Fruit fly (Drosophila melanogaster) whole organism, wandering third instar larva: Measurements from ENCODE around the gene CG5861.

Experiments
- Abd-B ChIP-seq: fragments of >200 bp; optimal IDR thresholded peaks from 2 replicates; lab custom pipeline; 2017; ENCODE audit warnings: missing biosample characterization, missing genetic modification characterization
- CG32264 ChIP-seq: fragments of 200-800 bp; sonication (Bioruptor generic); optimal IDR thresholded peaks from 2 replicates; lab custom pipeline; 2016; ENCODE audit warnings: missing biosample characterization, missing genetic modification characterization
- CG9705 ChIP-seq: fragments of 200-800 bp; sonication (Bioruptor generic); optimal IDR thresholded peaks from 2 replicates; lab custom pipeline; 2018; ENCODE audit warnings: missing biosample characterization, mild to moderate bottlenecking, missing genetic modification characterization
- CrebA ChIP-seq: fragments of 200-800 bp; sonication (Bioruptor generic); optimal IDR thresholded peaks from 2 replicates; lab custom pipeline; 2016; ENCODE audit warnings: missing biosample characterization, mild to moderate bottlenecking, missing genetic modification characterization, borderline replicate concordance
- Dfd ChIP-seq: fragments of >200 bp; optimal IDR thresholded peaks from 2 replicates; lab custom pipeline; 2017; ENCODE audit warnings: missing biosample characterization, missing genetic modification characterization
- Dif ChIP-seq: fragments of 200-275, 200-300 bp; sonication (Bioruptor generic); optimal IDR thresholded peaks from 2 replicates; lab custom pipeline; 2018; ENCODE audit warnings: missing biosample characterization, missing genetic modification characterization; ENCODE audit not compliant: partially characterized antibody
- GATAd ChIP-seq: sonication (Bioruptor generic); optimal IDR thresholded peaks from 2 replicates; lab custom pipeline; 2016; ENCODE audit warnings: missing biosample characterization, missing genetic modification characterization
- HLH106 ChIP-seq: fragments of 200-800 bp; optimal IDR thresholded peaks from 3 replicates; lab custom pipeline; 2019; ENCODE audit warnings: missing biosample characterization, mild to moderate bottlenecking, missing genetic modification characterization, moderate library complexity
- Hnf4 ChIP-seq: fragments of 200-800 bp; sonication (Bioruptor generic); optimal IDR thresholded peaks from 2 replicates; lab custom pipeline; 2016; ENCODE audit warnings: missing biosample characterization, mild to moderate bottlenecking, missing genetic modification characterization
- Hr78 ChIP-seq: fragments of >200 bp; optimal IDR thresholded peaks from 2 replicates; lab custom pipeline; 2017; ENCODE audit warnings: missing biosample characterization, missing genetic modification characterization
- Hr83 ChIP-seq: fragments of 200-300 bp; sonication (Bioruptor generic); optimal IDR thresholded peaks from 2 replicates; lab custom pipeline; 2016; ENCODE audit warnings: missing biosample characterization, mild to moderate bottlenecking, missing genetic modification characterization, moderate library complexity; ENCODE audit not compliant: poor library complexity, severe bottlenecking
- Jra ChIP-seq: sonication (Bioruptor generic); optimal IDR thresholded peaks from 2 replicates; lab custom pipeline; 2016; ENCODE audit warnings: missing biosample characterization, missing genetic modification characterization
- Mio ChIP-seq: sonication (Bioruptor generic); optimal IDR thresholded peaks from 2 replicates; lab custom pipeline; 2016; ENCODE audit warnings: missing biosample characterization, missing genetic modification characterization
- Myc ChIP-seq: fragments of >200 bp; optimal IDR thresholded peaks from 2 replicates; lab custom pipeline; 2017
- N ChIP-seq: fragments of >200 bp; optimal IDR thresholded peaks from 2 replicates; lab custom pipeline; 2018; ENCODE audit warnings: missing biosample characterization, missing external identifiers, missing genetic modification characterization
- OdsH ChIP-seq: fragments of 200-800 bp; sonication (Bioruptor generic); optimal IDR thresholded peaks from 2 replicates; lab custom pipeline; 2016; ENCODE audit warnings: missing biosample characterization, mild to moderate bottlenecking, missing genetic modification characterization
- Rel ChIP-seq, 2 experiments: fragments of 200-800 bp; sonication (Bioruptor generic) in 1 of 2; optimal IDR thresholded peaks; 2 replicates in 1 of 2; 3 replicates in 1 of 2; lab custom pipeline; 2016 to 2019; ENCODE audit warnings: mild to moderate bottlenecking in 2 of 2, missing biosample characterization in 2 of 2, missing genetic modification characterization in 2 of 2, moderate library complexity in 1 of 2
- Sp1 ChIP-seq: fragments of 200-800 bp; sonication (Bioruptor generic); optimal IDR thresholded peaks from 3 replicates; lab custom pipeline; 2019; ENCODE audit warnings: missing biosample characterization, mild to moderate bottlenecking, missing genetic modification characterization, moderate library complexity
- Vsx2 ChIP-seq: fragments of 200-300, 225-300 bp; sonication (Bioruptor generic); optimal IDR thresholded peaks from 2 replicates; lab custom pipeline; 2018; ENCODE audit warnings: missing biosample characterization, missing genetic modification characterization; ENCODE audit not compliant: partially characterized antibody
- br ChIP-seq: fragments of 200-800 bp; sonication (Bioruptor generic); optimal IDR thresholded peaks from 2 replicates; lab custom pipeline; 2016; ENCODE audit warnings: missing biosample characterization, missing genetic modification characterization
- brk ChIP-seq: fragments of 200-800 bp; sonication (Bioruptor generic); optimal IDR thresholded peaks from 2 replicates; lab custom pipeline; 2016; ENCODE audit warnings: missing biosample characterization, mild to moderate bottlenecking, missing genetic modification characterization
- dl ChIP-seq, 2 experiments: fragments of 175-275, 200-275 bp in 1 of 2; fragments of 200-275 bp in 1 of 2; sonication (Bioruptor generic); optimal IDR thresholded peaks; lab custom pipeline; 2018; ENCODE audit warnings: mild to moderate bottlenecking in 2 of 2, missing biosample characterization in 2 of 2, missing genetic modification characterization in 2 of 2, moderate library complexity in 2 of 2; ENCODE audit not compliant: partially characterized antibody in 2 of 2, insufficient read depth in 1 of 2
- dmrt93B ChIP-seq: fragments of 200-800 bp; sonication (Bioruptor generic); optimal IDR thresholded peaks from 2 replicates; lab custom pipeline; 2018; ENCODE audit warnings: missing biosample characterization, mild to moderate bottlenecking, missing genetic modification characterization
- dsf ChIP-seq: sonication (Bioruptor generic); optimal IDR thresholded peaks from 2 replicates; lab custom pipeline; 2016; ENCODE audit warnings: missing biosample characterization, missing genetic modification characterization, borderline replicate concordance
- ey ChIP-seq: fragments of 200-800 bp; sonication (Bioruptor generic); optimal IDR thresholded peaks from 2 replicates; lab custom pipeline; 2016; ENCODE audit warnings: missing biosample characterization, missing genetic modification characterization
- foxo ChIP-seq, 2 experiments: fragments of 200-800 bp; sonication (Bioruptor generic); optimal IDR thresholded peaks; 2 replicates in 1 of 2; 3 replicates in 1 of 2; lab custom pipeline; 2016 to 2017; ENCODE audit warnings: missing biosample characterization in 2 of 2, missing genetic modification characterization in 2 of 2
- fru ChIP-seq: fragments of 200-800 bp; sonication (Bioruptor generic); optimal IDR thresholded peaks from 3 replicates; lab custom pipeline; 2016; ENCODE audit warnings: missing biosample characterization, mild to moderate bottlenecking, missing genetic modification characterization
- h ChIP-seq: fragments of 200-800 bp; sonication (Bioruptor generic); optimal IDR thresholded peaks from 3 replicates; lab custom pipeline; 2016; ENCODE audit warnings: missing biosample characterization, mild to moderate bottlenecking, missing genetic modification characterization
- jim ChIP-seq: fragments of 175-275, 200-325 bp; sonication (Bioruptor generic); optimal IDR thresholded peaks from 2 replicates; lab custom pipeline; 2016; ENCODE audit warnings: missing biosample characterization, mild to moderate bottlenecking, missing genetic modification characterization
- lola ChIP-seq: fragments of >200 bp; optimal IDR thresholded peaks from 2 replicates; lab custom pipeline; 2017; ENCODE audit warnings: missing biosample characterization, missing genetic modification characterization
- pan ChIP-seq: fragments of >200 bp; optimal IDR thresholded peaks from 2 replicates; lab custom pipeline; 2017
- psq ChIP-seq: fragments of 200-800 bp; sonication (Bioruptor generic); optimal IDR thresholded peaks from 3 replicates; lab custom pipeline; 2017; ENCODE audit warnings: missing biosample characterization, mild to moderate bottlenecking, missing genetic modification characterization, moderate library complexity
- rgr ChIP-seq: fragments of 200-800 bp; sonication (Bioruptor generic); optimal IDR thresholded peaks from 3 replicates; lab custom pipeline; 2016; ENCODE audit warnings: missing biosample characterization, mild to moderate bottlenecking, missing genetic modification characterization
- sage ChIP-seq: fragments of 200-800 bp; sonication (Bioruptor generic); optimal IDR thresholded peaks from 2 replicates; lab custom pipeline; 2016; ENCODE audit warnings: missing biosample characterization, mild to moderate bottlenecking, missing genetic modification characterization
- sv ChIP-seq: fragments of 200-800 bp; sonication (Bioruptor generic); optimal IDR thresholded peaks from 3 replicates; lab custom pipeline; 2016; ENCODE audit warnings: missing biosample characterization, missing genetic modification characterization
- tai ChIP-seq: sonication (Bioruptor generic); optimal IDR thresholded peaks from 2 replicates; lab custom pipeline; 2016; ENCODE audit warnings: missing biosample characterization, missing genetic modification characterization
- usp ChIP-seq: fragments of >200 bp; optimal IDR thresholded peaks from 2 replicates; lab custom pipeline; 2017; ENCODE audit warnings: missing biosample characterization, missing genetic modification characterization
- woc ChIP-seq: sonication (Bioruptor generic); optimal IDR thresholded peaks from 2 replicates; lab custom pipeline; 2016; ENCODE audit warnings: missing biosample characterization, mild to moderate bottlenecking, missing genetic modification characterization

Gene CG5861

dm6 chr2L:16257227-16258071, 49.6 kb downstream of the CG5861 start, which contains the start of the genes PRL-1 and EndoGI:
TSS of gene PRL-1 (minus strand) at chr2L:16257606.
TSS of gene EndoGI (plus strand) at chr2L:16257688.
- TF ChIP-seq CG32264 (no peak), foxo (GFP tag; optimal IDR thresholded peaks at IDR 0.05; lab: Kevin White, UChicago) (peak; percentile 25 to 79), ey (GFP tag; lab: Kevin White, UChicago) (peak; percentile 37), OdsH (peak; percentile 72), dmrt93B (no peak), h (GFP tag; lab: Kevin White, UChicago) (peak; percentile 57), Hr78 (GFP tag; lab: Kevin White, UChicago) (no peak), Dif (GFP tag; lab: Kevin White, UChicago) (no peak), dl (GFP tag; optimal IDR thresholded peaks at IDR 0.05; lab: Kevin White, UChicago; ENCODE audit: insufficient read depth in 1 of 2, partially characterized antibody in 2 of 2) (no peak), Sp1 (GFP tag; lab: Kevin White, UChicago) (peak; percentile 86), psq (GFP tag; lab: Kevin White, UChicago) (peak; percentile 71), woc (GFP tag; lab: Kevin White, UChicago) (peak; percentile 46), N (GFP tag; lab: Kevin White, UChicago) (peak; percentile 39), sv (GFP tag; lab: Kevin White, UChicago) (peak; percentile 51), usp (GFP tag; lab: Kevin White, UChicago) (no peak), rgr (GFP tag; lab: Kevin White, UChicago) (peak; percentile 72), Jra (GFP tag; lab: Kevin White, UChicago) (peak; percentile 5), tai (no peak), brk (GFP tag; lab: Kevin White, UChicago) (peak; percentile 86), CG9705 (GFP tag; lab: Kevin White, UChicago) (peak; percentile 19), fru (GFP tag; lab: Kevin White, UChicago) (peak; percentile 46), Abd-B (no peak), Mio (GFP tag; lab: Kevin White, UChicago) (no peak), Hr83 (GFP tag; lab: Kevin White, UChicago) (peak; percentile 66), Rel (GFP tag; optimal IDR thresholded peaks at IDR 0.05; lab: Kevin White, UChicago) (no peak), Rel (tag; optimal IDR thresholded peaks at IDR 0.05; lab: Kevin White, UChicago) (peak; percentile 53), CrebA (no peak), jim (GFP tag; lab: Kevin White, UChicago) (no peak), Dfd (GFP tag; lab: Kevin White, UChicago) (no peak), br (GFP tag; lab: Kevin White, UChicago) (peak; percentile 35), Myc (no peak), GATAd (GFP tag; lab: Kevin White, UChicago) (no peak), pan (lab: Kevin White, UChicago) (no peak), dsf (peak; percentile 10), Hnf4 (GFP tag; lab: Kevin White, UChicago) (peak; percentile 78), sage (GFP tag; lab: Kevin White, UChicago) (no peak), HLH106 (tag; lab: Kevin White, UChicago) (peak; percentile 81), lola (GFP tag; lab: Kevin White, UChicago) (no peak), Vsx2 (peak; percentile 72)

DNA sequence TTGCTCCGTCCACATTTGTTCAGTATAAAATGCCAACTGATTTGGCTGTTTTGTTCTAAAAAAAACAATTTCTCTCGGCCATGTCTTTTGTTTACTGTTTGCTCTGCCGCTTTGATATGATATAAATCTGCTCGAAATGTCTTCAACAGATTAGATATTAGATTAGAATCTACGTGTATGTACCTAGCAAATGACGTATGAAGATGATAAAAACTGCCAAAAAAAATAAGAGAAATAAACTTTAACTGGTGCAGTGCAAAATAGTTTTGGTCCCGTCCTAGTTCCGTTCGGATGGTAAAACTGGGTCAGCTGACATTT, 51.0 kb downstream of the CG5861 start:
- TF ChIP-seq tai, result no peak
- TF ChIP-seq lola (GFP tag; lab: Kevin White, UChicago), result no peak
- no peak for TF ChIP-seq Vsx2
- TF ChIP-seq Sp1 (GFP tag; lab: Kevin White, UChicago), result no peak
- TF ChIP-seq woc (GFP tag; lab: Kevin White, UChicago), result no peak
- no peak for TF ChIP-seq HLH106 (tag; lab: Kevin White, UChicago)
- TF ChIP-seq Mio (GFP tag; lab: Kevin White, UChicago), result no peak
- no peak for TF ChIP-seq Abd-B
- TF ChIP-seq CG9705 (GFP tag; lab: Kevin White, UChicago), result no peak
- no peak for TF ChIP-seq Rel (GFP tag; optimal IDR thresholded peaks at IDR 0.05; lab: Kevin White, UChicago)
- TF ChIP-seq Rel (tag; optimal IDR thresholded peaks at IDR 0.05; lab: Kevin White, UChicago), result no peak
- no peak for TF ChIP-seq Hr78 (GFP tag; lab: Kevin White, UChicago)
- no peak for TF ChIP-seq br (GFP tag; lab: Kevin White, UChicago)
- TF ChIP-seq fru (GFP tag; lab: Kevin White, UChicago), result no peak
- TF ChIP-seq Hr83 (GFP tag; lab: Kevin White, UChicago), result no peak
- no peak for TF ChIP-seq OdsH
- TF ChIP-seq pan (lab: Kevin White, UChicago), result no peak
